Fruit fly (Drosophila melanogaster) whole organism, pupa: ENCODE measurements around the gene Obp99b.

Experiments used
- CG10348 ChIP-seq: fragments of 200-800 bp; sonication (Bioruptor generic); IDR thresholded peaks from 2 replicates; pipeline ENCODE4 v1.3.6; 2022; ENCODE audit warnings: missing biosample characterization, missing genetic modification characterization
- CG13204 ChIP-seq: fragments of 200-800 bp; sonication (Bioruptor generic); optimal IDR thresholded peaks from 2 replicates; lab custom pipeline; 2018; ENCODE audit warnings: missing biosample characterization, mild to moderate bottlenecking, missing genetic modification characterization, moderate library complexity
- CG14655 ChIP-seq: fragments of 200-800 bp; sonication (Bioruptor generic); optimal IDR thresholded peaks from 3 replicates; lab custom pipeline; 2017; ENCODE audit warnings: mild to moderate bottlenecking, missing biosample characterization, missing genetic modification reagents, missing genetic modification characterization
- CG15710 ChIP-seq: fragments of 200-800 bp; sonication (Bioruptor generic); optimal IDR thresholded peaks from 2 replicates; lab custom pipeline; 2018; ENCODE audit warnings: missing biosample characterization, mild to moderate bottlenecking, missing genetic modification characterization, moderate library complexity
- CG34367 ChIP-seq: fragments of 200-800 bp; sonication (Bioruptor generic); optimal IDR thresholded peaks from 2 replicates; lab custom pipeline; 2018; ENCODE audit warnings: missing biosample characterization, mild to moderate bottlenecking, missing genetic modification characterization
- CG4496 ChIP-seq: fragments of 200-800 bp; sonication (Bioruptor generic); IDR thresholded peaks from 3 replicates; pipeline ENCODE4 v1.3.6; 2022; ENCODE audit warnings: missing biosample characterization, missing genetic modification characterization
- CG8159 ChIP-seq: fragments of 200-800 bp; sonication (Bioruptor generic); optimal IDR thresholded peaks from 3 replicates; lab custom pipeline; 2018; ENCODE audit warnings: missing biosample characterization, mild to moderate bottlenecking, missing genetic modification characterization, moderate library complexity
- CG8301 ChIP-seq: fragments of 200-800 bp; sonication (Bioruptor generic); optimal IDR thresholded peaks from 2 replicates; lab custom pipeline; 2018; ENCODE audit warnings: missing biosample characterization, mild to moderate bottlenecking, missing genetic modification characterization
- D1 ChIP-seq: fragments of 200-800 bp; sonication (Bioruptor generic); optimal IDR thresholded peaks from 2 replicates; lab custom pipeline; 2018; ENCODE audit warnings: missing biosample characterization, mild to moderate bottlenecking, missing genetic modification characterization, moderate library complexity
- EcR ChIP-seq: fragments of 200-800 bp; sonication (Bioruptor generic); optimal IDR thresholded peaks from 3 replicates; lab custom pipeline; 2019; ENCODE audit warnings: missing biosample characterization, missing genetic modification characterization, mild to moderate bottlenecking, moderate library complexity, missing genetic modification reagents
- Pif1A ChIP-seq: fragments of 200-800 bp; sonication (Bioruptor generic); optimal IDR thresholded peaks from 3 replicates; lab custom pipeline; 2016; ENCODE audit warnings: missing biosample characterization, missing genetic modification characterization
- Snoo ChIP-seq: fragments of 200-800 bp; sonication (Bioruptor generic); optimal IDR thresholded peaks from 3 replicates; lab custom pipeline; 2017; ENCODE audit warnings: missing biosample characterization, mild to moderate bottlenecking, missing genetic modification characterization, inconsistent platforms
- gl ChIP-seq: fragments of 200-800 bp; sonication (Bioruptor generic); optimal IDR thresholded peaks from 2 replicates; lab custom pipeline; 2018; ENCODE audit warnings: missing biosample characterization, mild to moderate bottlenecking, missing genetic modification characterization

DNA sequence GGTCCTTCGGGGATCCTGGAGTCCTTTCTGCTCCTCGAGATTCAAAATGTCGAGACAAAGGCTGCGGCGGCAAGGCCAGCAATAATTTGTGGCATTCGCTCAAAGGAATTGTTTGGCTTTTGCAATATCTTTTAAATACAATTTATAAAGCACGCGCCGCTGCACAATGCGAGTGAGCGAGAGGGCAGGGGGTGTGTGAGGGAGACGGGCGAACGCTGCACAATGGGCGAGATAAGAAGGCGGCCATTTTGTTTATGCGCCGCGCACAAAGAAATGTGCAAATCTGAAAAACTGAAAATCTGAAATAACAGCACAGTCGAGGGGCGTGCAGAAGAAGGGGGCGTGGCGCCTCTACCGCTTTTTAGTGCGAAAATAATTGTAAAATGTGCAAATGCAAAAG lies 8.4 kb downstream of the Obp99b start:
- TF ChIP-seq gl (tag; lab: Kevin White, UChicago) (no peak), Snoo (tag; lab: Kevin White, UChicago) (no peak), CG8301 (tag; lab: Kevin White, UChicago) (no peak), EcR (GFP tag; lab: Kevin White, UChicago) (no peak), Pif1A (no peak), CG14655 (GFP tag; lab: Kevin White, UChicago) (no peak), CG8159 (no peak), CG15710 (tag; lab: Kevin White, UChicago) (no peak), CG4496 (GFP tag; lab: Robert Waterston, UW) (no peak), CG13204 (GFP tag; lab: Kevin White, UChicago) (no peak), D1 (tag; lab: Kevin White, UChicago) (no peak), CG34367 (tag; lab: Kevin White, UChicago) (no peak), CG10348 (GFP tag; lab: Robert Waterston, UW) (no peak)
